Fruit fly (Drosophila melanogaster): ENCODE data around the gene tey.
A peak's percentile ranks its signal among the peaks of the same experiment; 100 is the strongest.

The tey gene

DNA sequence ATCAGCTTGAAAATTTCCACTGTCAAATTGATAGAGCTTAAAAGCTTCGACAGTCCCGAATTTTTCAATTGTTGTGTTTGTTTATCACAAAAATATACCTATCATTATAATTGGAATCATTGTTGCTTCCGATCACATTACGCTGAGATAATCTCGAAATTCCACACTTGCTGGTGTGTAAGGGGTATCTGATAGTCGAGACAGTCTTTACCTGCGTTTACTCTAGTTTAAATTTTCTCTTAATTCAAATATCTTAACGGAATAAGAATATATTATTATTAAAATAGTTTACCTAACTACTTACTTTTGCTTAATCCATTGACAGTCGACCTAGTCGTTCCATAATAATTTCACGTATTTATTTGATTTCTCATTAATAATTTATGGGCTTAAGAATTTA lies 13.8 kb downstream of the tey start (continued):
- TF ChIP-seq vnd (GFP tag; IDR thresholded peaks at IDR 0.05; ENCODE audit: partially characterized antibody), result peak; percentile 54
- peak; percentile 40; the same call in 1 of the 2 replicates for TF ChIP-seq CG13287 (GFP tag; IDR thresholded peaks at IDR 0.05; ENCODE audit: partially characterized antibody)
- no peak for TF ChIP-seq HmgD (GFP tag; optimal IDR thresholded peaks at IDR 0.05)
- peak; percentile 62 for TF ChIP-seq CG6791 (GFP tag; IDR thresholded peaks at IDR 0.05; ENCODE audit: partially characterized antibody)
- TF ChIP-seq zen2 (GFP tag; IDR thresholded peaks at IDR 0.05; ENCODE audit: partially characterized antibody), result peak; percentile 45; the same call in 1 of the 3 replicates
- TF ChIP-seq eve (GFP tag; optimal IDR thresholded peaks at IDR 0.05), result peak in 1 of 2 experiments; percentile 33
- no peak for TF ChIP-seq chinmo (GFP tag; IDR thresholded peaks at IDR 0.05; ENCODE audit: partially characterized antibody)
- TF ChIP-seq tna (GFP tag; IDR thresholded peaks at IDR 0.05; ENCODE audit: partially characterized antibody), result peak; percentile 83

DNA sequence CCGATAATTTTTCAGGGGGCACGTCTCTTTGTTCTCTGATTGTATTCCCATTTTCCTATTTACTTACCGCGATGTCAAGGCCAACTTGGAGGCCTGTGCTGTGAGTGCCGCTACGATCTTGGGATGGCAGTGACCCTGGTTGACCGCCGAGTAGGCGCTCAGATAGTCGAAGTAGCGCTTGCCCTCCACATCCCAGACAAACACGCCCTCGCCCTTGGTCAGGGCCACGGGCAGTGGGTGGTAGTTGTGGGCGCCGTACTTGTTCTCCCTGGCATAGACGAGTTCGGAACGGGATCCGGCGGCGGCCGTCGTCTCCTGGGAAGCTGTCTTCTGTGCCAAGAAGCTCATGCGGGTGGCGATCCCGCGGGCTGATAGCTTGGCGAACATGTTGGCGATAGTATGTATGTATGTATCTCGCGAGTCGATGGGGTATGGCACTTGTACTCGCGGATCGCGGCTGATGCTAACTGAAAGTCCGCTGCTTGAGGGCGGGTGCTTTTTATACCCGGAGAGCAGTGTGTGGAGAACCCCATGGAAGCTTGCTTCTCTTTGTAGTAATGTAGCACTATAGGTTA lies 14.4 kb downstream of the tey start, which contains the start of gene Oat:
Oat (minus strand) TSS at position 478 of the 575 bp plus-strand sequence.
- TF ChIP-seq CG34422 (GFP tag; IDR thresholded peaks at IDR 0.05) (no peak), klu (GFP tag; IDR thresholded peaks at IDR 0.05) (no peak), ERR (GFP tag; optimal IDR thresholded peaks at IDR 0.05) (peak; percentile 43), TFAM (GFP tag; optimal IDR thresholded peaks at IDR 0.05) (no peak), Ravus (GFP tag; IDR thresholded peaks at IDR 0.05) (no peak), pfk (GFP tag; optimal IDR thresholded peaks at IDR 0.05) (no peak), H2.0 (GFP tag; IDR thresholded peaks at IDR 0.05) (no peak), CG10267 (tag; optimal IDR thresholded peaks at IDR 0.05) (no peak), Hey (tag; optimal IDR thresholded peaks at IDR 0.05) (no peak), Dfd (GFP tag; optimal IDR thresholded peaks at IDR 0.05) (no peak), CG12744 (GFP tag; optimal IDR thresholded peaks at IDR 0.05) (no peak), NFAT (GFP tag; IDR thresholded peaks at IDR 0.05) (peak; percentile 47; the same call in 1 of the 2 replicates), sens (GFP tag) (peak; percentile 39), CG12769 (tag; optimal IDR thresholded peaks at IDR 0.05) (peak; percentile 55), CG32532 (GFP tag; IDR thresholded peaks at IDR 0.05) (0 out of 2 replicates have a peak, but pooled peaks have one; percentile 12), CG2712 (tag; optimal IDR thresholded peaks at IDR 0.05) (no peak), ham (GFP tag; IDR thresholded peaks at IDR 0.05) (no peak), chinmo (GFP tag; IDR thresholded peaks at IDR 0.05; ENCODE audit: partially characterized antibody) (0 out of 4 replicates have a peak, but pooled peaks have one; percentile 29), seq (GFP tag; IDR thresholded peaks at IDR 0.05) (no peak), CG7928 (GFP tag; optimal IDR thresholded peaks at IDR 0.05) (no peak), fru (optimal IDR thresholded peaks at IDR 0.05) (no peak), kay (GFP tag; optimal IDR thresholded peaks at IDR 0.05) (no peak), CG8765 (GFP tag; IDR thresholded peaks at IDR 0.05) (peak; percentile 53; the same call in 1 of the 2 replicates), CG13123 (GFP tag; optimal IDR thresholded peaks at IDR 0.05) (no peak), Mes4 (GFP tag; optimal IDR thresholded peaks at IDR 0.05) (no peak), Meics (GFP tag; optimal IDR thresholded peaks at IDR 0.05) (no peak), Hr78 (GFP tag; optimal IDR thresholded peaks at IDR 0.05) (peak in 1 of 2 experiments; percentile 68), B-H1 (GFP tag; IDR thresholded peaks at IDR 0.05) (no peak), cg (GFP tag; optimal IDR thresholded peaks at IDR 0.05) (no peak), CG10543 (GFP tag; optimal IDR thresholded peaks at IDR 0.05) (peak; percentile 37), CG17361 (GFP tag; IDR thresholded peaks at IDR 0.05) (no peak), CG3163 (GFP tag; optimal IDR thresholded peaks at IDR 0.05) (no peak), az2 (GFP tag; optimal IDR thresholded peaks at IDR 0.05) (no peak), ci (GFP tag; IDR thresholded peaks at IDR 0.05) (no peak), Camta (GFP tag; optimal IDR thresholded peaks at IDR 0.05) (no peak), E2f1 (GFP tag; IDR thresholded peaks at IDR 0.05) (no peak), CG34376 (GFP tag; optimal IDR thresholded peaks at IDR 0.05) (peak; percentile 50), Spps (tag; optimal IDR thresholded peaks at IDR 0.05) (no peak), ATbp (GFP tag; optimal IDR thresholded peaks at IDR 0.05) (no peak), Jarid2 (GFP tag; optimal IDR thresholded peaks at IDR 0.05) (peak; percentile 46), nerfin-1 (tag; optimal IDR thresholded peaks at IDR 0.05) (no peak), Lhr (GFP tag; optimal IDR thresholded peaks at IDR 0.05) (no peak)
